Worm (Caenorhabditis elegans) whole organism, young adult: ENCODE measurements around the gene vars-1.

ENCODE experiments used
- Y53G8AR.9 ChIP-seq: fragments of 200-800 bp; sonication (Bioruptor generic); conservative IDR thresholded peaks from 2 replicates; pipeline ENCODE4 v1.3.6; 2022; ENCODE audit warnings: missing genetic modification reagents, missing genetic modification characterization, missing compliant biosample characterization
- bed-1 ChIP-seq: fragments of 200-800 bp; sonication (Bioruptor generic); IDR thresholded peaks from 2 replicates; pipeline ENCODE4 v1.3.6; 2022; ENCODE audit warnings: missing genetic modification reagents, missing genetic modification characterization, missing compliant biosample characterization
- dox-1 ChIP-seq: fragments of 200-800 bp; sonication (Bioruptor generic); IDR thresholded peaks from 2 replicates; pipeline ENCODE4 v1.3.6; 2022; ENCODE audit warnings: missing genetic modification reagents, missing genetic modification characterization, missing compliant biosample characterization
- nhr-80 ChIP-seq: sonication (generic microtip); optimal IDR thresholded peaks from 2 replicates; lab custom pipeline; 2016; ENCODE audit warnings: missing genetic modification characterization, missing compliant biosample characterization
- sea-2 ChIP-seq: fragments of 200-800 bp; sonication (Bioruptor generic); IDR thresholded peaks from 2 replicates; pipeline ENCODE4 v1.3.6; 2022; ENCODE audit warnings: missing genetic modification characterization, missing compliant biosample characterization

DNA sequence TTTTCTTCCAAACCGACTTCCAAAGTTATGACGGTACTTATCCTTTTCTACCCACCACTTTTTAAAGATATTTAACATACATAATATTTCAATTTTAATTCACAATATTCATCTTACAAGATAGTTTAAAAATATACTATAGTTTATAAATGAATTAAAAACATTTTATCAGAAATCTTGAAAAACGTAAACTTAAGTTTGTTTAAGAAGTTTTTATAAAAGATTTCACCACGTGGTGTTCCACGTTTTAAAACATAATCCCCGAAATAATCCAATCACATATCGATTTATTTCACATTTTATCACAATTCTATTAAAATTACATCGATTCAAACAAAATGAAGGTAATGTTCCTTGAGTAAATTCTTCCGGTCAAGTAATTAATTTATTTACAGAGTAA lies 15.5 kb downstream of the vars-1 start, which contains the start of gene ZC513.3:
- no peak for TF ChIP-seq sea-2 (GFP tag; lab: Robert Waterston, UW)
- TF ChIP-seq Y53G8AR.9 (GFP tag; lab: Robert Waterston, UW), result no peak
- TF ChIP-seq bed-1 (GFP tag; lab: Robert Waterston, UW), result no peak
- TF ChIP-seq nhr-80 (tag; lab: Kevin White, UChicago), result no peak
- no peak for TF ChIP-seq dox-1 (GFP tag; lab: Robert Waterston, UW)
